Worm (Caenorhabditis elegans) whole organism, L4 larva: ENCODE data around the gene gadr-3.

ENCODE experiments used
- T26A8.4 ChIP-seq: fragments of 200-800 bp; sonication (Bioruptor generic); IDR thresholded peaks from 2 replicates; pipeline ENCODE4 v1.3.6; 2022; ENCODE audit warnings: missing genetic modification characterization, missing compliant biosample characterization
- attf-4 ChIP-seq: sonication (generic microtip); optimal IDR thresholded peaks from 3 replicates; lab custom pipeline; 2017; ENCODE audit warnings: missing biosample characterization, missing genetic modification characterization
- ceh-32 ChIP-seq: sonication (generic microtip); optimal IDR thresholded peaks from 2 replicates; lab custom pipeline; 2016; ENCODE audit warnings: mild to moderate bottlenecking, missing genetic modification characterization, missing compliant biosample characterization; ENCODE audit not compliant: poor library complexity
- fkh-10 ChIP-seq: fragments of 150-350 bp; optimal IDR thresholded peaks from 2 replicates; lab custom pipeline; 2014; ENCODE audit warnings: missing biosample characterization, missing genetic modification reagents, missing genetic modification characterization
- jun-1 ChIP-seq: fragments of 150-350 bp; optimal IDR thresholded peaks from 2 replicates; lab custom pipeline; 2014; ENCODE audit warnings: missing biosample characterization, missing genetic modification reagents, missing genetic modification characterization
- madf-5 ChIP-seq, 2 experiments: fragments of 200-800 bp; sonication (Bioruptor generic); IDR thresholded peaks; 2 replicates each; pipeline ENCODE4 v1.3.6; 2022; ENCODE audit warnings: missing compliant biosample characterization in 2 of 2, missing genetic modification characterization in 2 of 2
- nhr-237 ChIP-seq: sonication (generic microtip); optimal IDR thresholded peaks from 2 replicates; lab custom pipeline; 2017; ENCODE audit warnings: missing biosample characterization, missing genetic modification characterization
- nhr-28 ChIP-seq: fragments of 150-350 bp; optimal IDR thresholded peaks from 2 replicates; lab custom pipeline; 2014; ENCODE audit warnings: missing biosample characterization, missing genetic modification characterization
- nhr-6 ChIP-seq: fragments of 150-350 bp; optimal IDR thresholded peaks from 2 replicates; lab custom pipeline; 2014; ENCODE audit warnings: missing biosample characterization, missing genetic modification characterization
- skn-1 ChIP-seq: fragments of 150-350 bp; optimal IDR thresholded peaks from 2 replicates; lab custom pipeline; 2014; ENCODE audit warnings: missing biosample characterization, missing genetic modification characterization
- snpc-4 ChIP-seq: fragments of 150-350 bp; optimal IDR thresholded peaks from 2 replicates; lab custom pipeline; 2014; ENCODE audit warnings: missing biosample characterization, missing genetic modification characterization
- unc-130 ChIP-seq: sonication (generic microtip); optimal IDR thresholded peaks from 2 replicates; lab custom pipeline; 2016; ENCODE audit warnings: missing genetic modification reagents, missing genetic modification characterization, missing compliant biosample characterization
- unc-39 ChIP-seq: sonication (generic microtip); optimal IDR thresholded peaks from 2 replicates; lab custom pipeline; 2017; ENCODE audit warnings: missing biosample characterization, missing genetic modification characterization

- TF ChIP-seq unc-130 (no peak), ceh-32 (tag; lab: Kevin White, UChicago) (no peak), nhr-28 (no peak), jun-1 (no peak), T26A8.4 (GFP tag; lab: Robert Waterston, UW) (no peak), skn-1 (tag; lab: Kevin White, UChicago) (no peak), fkh-10 (GFP tag; lab: Kevin White, UChicago) (no peak), attf-4 (tag; lab: Kevin White, UChicago) (no peak), madf-5 (GFP tag; IDR thresholded peaks at IDR 0.05; lab: Robert Waterston, UW) (no peak), nhr-237 (tag; lab: Kevin White, UChicago) (no peak), nhr-6 (tag; lab: Kevin White, UChicago) (no peak), snpc-4 (tag; lab: Kevin White, UChicago) (no peak), unc-39 (tag; lab: Kevin White, UChicago) (no peak)
These were observed 31.1 kb downstream of the gadr-3 start, which contains the start of gene srg-8 for ce11 chrIII:6254737-6255136.
